Fruit fly (Drosophila melanogaster) ovary, adult (tissue): ENCODE results near the gene CG3702.
A peak's percentile ranks its signal among the peaks of the same experiment; 100 is the strongest.

Source experiments
- CG17801 ChIP-seq: fragments of 200-800 bp; optimal IDR thresholded peaks from 2 replicates; lab custom pipeline; 2019; ENCODE audit warnings: missing biosample characterization, mild to moderate bottlenecking, missing genetic modification characterization, moderate library complexity; ENCODE audit not compliant: partially characterized antibody

CG3702 gene

DNA sequence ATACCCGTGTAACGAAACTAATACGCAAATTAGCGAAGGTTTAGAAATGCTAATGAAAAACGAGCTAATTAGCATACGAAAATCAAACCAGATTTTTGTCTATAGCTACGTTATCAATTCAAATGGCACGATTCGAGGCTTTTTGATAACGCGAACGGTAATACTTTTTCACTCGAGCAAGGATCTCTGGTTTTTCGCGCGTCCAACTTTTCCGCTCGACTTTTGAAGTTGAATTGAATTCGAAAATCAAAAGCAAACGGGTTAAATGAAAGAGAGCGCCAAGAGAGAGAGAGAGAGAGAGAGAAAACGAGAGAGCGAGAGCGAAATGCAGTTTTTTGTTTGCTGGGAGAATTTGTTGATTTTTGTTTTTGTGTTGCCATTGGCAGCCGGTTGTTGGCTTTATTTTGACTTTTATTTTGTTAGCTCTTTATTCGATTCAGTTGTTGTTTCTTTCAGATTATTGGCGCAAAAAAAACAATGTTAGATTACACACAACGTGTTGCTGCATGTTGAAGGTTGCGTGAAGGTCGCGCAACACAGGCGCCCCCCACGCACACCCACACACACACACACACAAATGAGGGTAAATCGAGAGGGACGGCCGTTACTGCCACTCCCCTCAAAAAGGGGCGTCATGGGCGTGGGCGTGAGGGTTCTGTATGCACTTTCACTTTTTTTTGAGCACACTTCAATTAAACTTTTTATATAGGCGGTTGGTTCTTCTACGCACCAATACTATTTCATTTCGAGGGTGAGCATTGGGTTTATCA is 29.6 kb downstream of the CG3702 start:
- TF ChIP-seq CG17801 (GFP tag; lab: Kevin White, UChicago): peak; percentile 17

DNA sequence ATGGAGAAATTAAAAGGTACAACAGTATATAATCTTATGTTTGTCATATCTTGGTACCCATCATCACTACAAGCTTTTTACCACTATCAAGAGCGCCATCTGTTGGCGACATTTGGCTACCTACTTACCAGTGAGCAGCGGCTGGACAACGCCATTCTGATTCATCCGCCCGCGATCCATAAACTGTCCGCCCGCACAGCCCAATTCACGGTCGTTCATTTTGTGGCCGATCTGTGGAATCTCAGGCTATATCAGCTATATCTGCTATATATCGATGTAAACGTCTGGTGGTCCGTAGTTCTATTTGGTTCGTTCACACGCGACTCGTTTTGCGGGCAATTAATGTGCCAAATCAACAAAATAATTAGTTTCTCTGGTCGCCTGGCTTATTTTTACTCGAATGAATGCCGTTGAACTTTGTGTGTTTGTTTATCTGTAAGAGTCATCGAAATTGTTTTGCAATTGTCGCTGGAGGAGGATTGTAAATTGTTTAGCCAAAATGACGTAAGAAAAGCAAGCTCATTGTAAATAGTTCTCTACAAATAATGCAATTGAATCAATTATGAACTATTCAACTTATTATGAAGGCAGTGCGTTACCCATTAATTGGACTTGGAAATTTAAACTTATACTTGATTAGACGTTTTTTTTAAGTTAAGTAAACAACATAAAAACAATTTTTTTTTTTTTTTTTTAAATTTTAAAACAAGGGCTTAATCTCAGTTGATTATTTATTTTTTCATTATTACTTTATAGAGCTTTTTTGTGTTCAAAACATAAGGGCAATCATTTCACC is 30.4 kb downstream of the CG3702 start:
- TF ChIP-seq CG17801 (GFP tag; lab: Kevin White, UChicago): no peak

DNA sequence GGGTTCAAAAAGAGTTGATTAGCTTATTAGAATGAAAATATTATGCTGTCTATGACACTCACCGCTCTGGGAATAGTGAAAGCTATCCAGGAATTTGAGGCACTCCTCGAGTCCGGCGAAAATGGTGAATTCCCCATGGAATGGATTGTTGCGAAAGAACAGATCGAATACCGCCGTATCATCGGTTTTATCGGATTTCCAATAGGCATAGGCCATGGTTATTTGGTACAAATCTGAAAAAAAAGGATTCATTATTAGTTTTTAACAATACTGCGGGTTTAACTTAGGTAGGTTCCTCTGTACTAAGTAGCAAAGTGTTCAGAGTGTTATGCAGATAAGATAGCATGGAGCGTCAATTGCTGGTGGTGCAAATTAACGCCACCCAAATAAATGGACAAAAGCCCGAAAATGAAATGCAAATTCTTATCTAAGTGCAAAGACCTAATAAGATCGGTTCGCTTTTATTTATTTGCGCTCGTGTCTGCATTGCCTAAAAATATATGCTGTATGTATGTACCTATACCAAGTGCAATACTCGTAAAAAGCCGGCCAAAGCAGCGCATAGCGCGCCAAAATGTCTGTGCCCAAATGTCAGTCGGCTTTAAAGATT is 31.1 kb downstream of the CG3702 start:
- no peak for TF ChIP-seq CG17801 (GFP tag; lab: Kevin White, UChicago)

DNA sequence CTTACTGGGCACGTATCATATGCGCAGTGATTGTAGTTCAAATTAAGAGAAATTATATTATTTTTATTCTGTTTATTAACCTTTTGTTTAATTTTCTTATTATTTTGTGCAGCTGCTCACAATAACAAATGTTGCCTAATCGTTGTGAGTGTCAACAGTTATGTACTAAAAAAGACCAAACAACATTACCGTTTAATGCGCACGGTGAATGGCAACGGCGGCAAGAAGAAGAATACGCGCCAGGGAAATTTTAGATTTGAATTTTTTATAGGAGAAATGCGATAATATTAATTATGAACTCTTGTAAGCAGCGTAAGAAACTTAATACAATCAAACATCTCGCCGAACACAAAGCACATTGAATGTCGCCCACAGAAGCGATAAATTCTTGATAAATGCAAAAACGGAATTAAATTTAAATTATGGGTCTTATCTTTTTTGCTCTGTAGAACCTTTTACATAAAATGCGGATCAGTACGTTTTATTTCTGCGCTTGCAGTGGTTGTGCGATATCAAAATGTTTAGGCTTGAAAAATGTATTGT is 39.2 kb downstream of the CG3702 start, which contains the start of the genes Tbcc and lectin-24Db:
Gene Tbcc (minus strand): TSS at position 163 of the 543 bp plus-strand sequence.
Gene lectin-24Db (plus strand): TSS at position 493 of the 543 bp plus-strand sequence.
- TF ChIP-seq CG17801 (GFP tag; lab: Kevin White, UChicago): no peak

DNA sequence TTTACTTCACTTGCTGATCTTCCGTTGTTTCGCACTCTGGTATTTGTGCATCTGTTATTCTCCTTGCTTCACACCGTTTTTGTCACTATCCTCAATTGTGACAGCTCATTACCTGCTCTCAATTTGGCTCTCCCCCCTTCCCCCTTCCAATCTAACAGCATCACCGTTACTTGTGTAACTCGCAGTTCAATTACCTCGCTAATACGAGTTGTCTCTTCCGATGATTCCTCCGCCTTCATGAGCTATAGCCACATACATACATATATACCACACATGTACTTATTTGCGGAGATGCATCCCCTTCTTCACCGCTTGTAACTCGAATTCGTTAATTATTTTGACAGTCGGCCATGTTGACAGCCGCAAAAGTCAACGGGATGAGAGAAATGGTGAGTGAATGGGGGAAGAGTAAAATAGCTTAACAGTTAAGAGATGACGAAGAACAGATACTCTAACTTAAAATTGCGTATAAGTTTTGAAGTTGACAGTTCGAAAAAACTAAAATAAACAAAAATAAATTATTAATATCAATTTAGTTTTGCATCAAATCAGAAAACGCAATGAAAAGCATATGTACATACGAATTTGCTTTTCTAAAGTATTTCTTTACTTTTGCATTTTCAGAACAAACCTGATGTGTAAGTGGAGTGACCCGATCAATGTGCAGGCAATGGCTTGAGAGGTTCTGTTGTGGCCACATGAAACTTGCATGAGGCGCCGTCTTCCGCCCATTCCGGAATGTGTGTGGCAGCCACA is 41.5 kb downstream of the CG3702 start:
- peak; percentile 44 for TF ChIP-seq CG17801 (GFP tag; lab: Kevin White, UChicago)

DNA sequence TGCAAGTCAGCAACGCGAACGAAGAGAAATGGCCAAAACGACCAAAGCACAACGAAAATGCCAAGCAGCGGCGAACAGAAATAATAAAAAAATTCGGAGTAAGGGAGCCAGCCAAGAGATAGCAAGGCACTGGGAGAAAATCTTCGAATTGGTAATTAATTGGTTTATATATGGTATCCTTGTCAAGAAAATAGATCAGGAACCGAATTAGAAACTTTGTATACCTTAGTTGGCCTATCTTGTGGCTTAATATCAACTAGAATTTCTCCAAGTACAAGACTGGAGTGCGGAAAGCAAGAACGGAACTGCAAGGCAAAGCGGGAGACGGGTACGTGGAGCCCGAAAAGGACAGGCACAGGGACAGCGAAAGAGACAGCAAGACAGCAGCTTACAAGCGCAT is 46.9 kb downstream of the CG3702 start:
- TF ChIP-seq CG17801 (GFP tag; lab: Kevin White, UChicago): no peak

DNA sequence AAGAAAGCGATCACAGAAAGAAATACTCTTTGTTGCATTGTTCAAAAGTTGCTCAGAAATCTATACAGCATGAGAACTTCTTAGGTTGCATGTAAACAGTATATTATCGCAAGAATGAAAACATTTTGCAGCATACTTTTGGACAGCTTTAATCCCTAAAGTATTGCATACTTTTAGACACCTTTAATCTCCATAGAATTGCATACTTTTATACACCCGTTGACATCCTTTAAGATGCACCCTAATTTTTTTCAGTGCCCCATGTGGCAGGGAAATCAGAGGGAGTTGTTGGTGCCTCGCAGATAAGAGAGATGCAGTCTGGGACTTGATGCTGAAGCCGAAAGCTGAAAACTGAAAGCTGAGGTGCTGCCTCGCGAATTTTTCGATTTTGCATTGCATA is 47.5 kb downstream of the CG3702 start:
- no peak for TF ChIP-seq CG17801 (GFP tag; lab: Kevin White, UChicago)
